Fruit fly (Drosophila melanogaster) whole organism, prepupa: ENCODE results near the gene EMC5.

Experiments
- Blimp-1 ChIP-seq: fragments of 200-800 bp; sonication (Bioruptor generic); optimal IDR thresholded peaks from 3 replicates; lab custom pipeline; 2017; ENCODE audit warnings: missing biosample characterization, missing genetic modification characterization, mild to moderate bottlenecking, moderate library complexity, missing genetic modification reagents
- CG11902 ChIP-seq: fragments of 200-800 bp; sonication (Bioruptor generic); optimal IDR thresholded peaks from 3 replicates; lab custom pipeline; 2016; ENCODE audit warnings: missing biosample characterization, missing genetic modification characterization
- CG15336 ChIP-seq: fragments of 200-800 bp; sonication (Bioruptor generic); IDR thresholded peaks from 2 replicates; pipeline ENCODE4 v1.3.6; 2022; ENCODE audit warnings: missing biosample characterization, missing genetic modification characterization
- CG9139 ChIP-seq: fragments of 200-800 bp; sonication (Bioruptor generic); optimal IDR thresholded peaks from 3 replicates; lab custom pipeline; 2017; ENCODE audit warnings: missing biosample characterization, mild to moderate bottlenecking, missing genetic modification characterization
- Gug ChIP-seq: fragments of 200-800 bp; sonication (Bioruptor generic); IDR thresholded peaks from 2 replicates; pipeline ENCODE4 v1.3.6; 2022; ENCODE audit warnings: missing biosample characterization, missing genetic modification characterization
- Hr38 ChIP-seq: sonication (Bioruptor generic); optimal IDR thresholded peaks from 2 replicates; lab custom pipeline; 2016; ENCODE audit warnings: missing biosample characterization, missing genetic modification characterization
- Smox ChIP-seq: fragments of 200-800 bp; sonication (Bioruptor generic); optimal IDR thresholded peaks from 3 replicates; lab custom pipeline; 2016; ENCODE audit warnings: missing biosample characterization, missing genetic modification characterization
- Sox102F ChIP-seq: fragments of 200-800 bp; sonication (Bioruptor generic); optimal IDR thresholded peaks from 2 replicates; lab custom pipeline; 2016; ENCODE audit warnings: missing biosample characterization, mild to moderate bottlenecking, missing genetic modification characterization
- salr ChIP-seq, 2 experiments: fragments of 200-800 bp; sonication (Bioruptor generic); optimal IDR thresholded peaks; 3 replicates each; lab custom pipeline; 2016 to 2018; ENCODE audit warnings: missing biosample characterization in 2 of 2, missing genetic modification characterization in 2 of 2, mild to moderate bottlenecking in 1 of 2
- spab ChIP-seq: fragments of 200-800 bp; sonication (Bioruptor generic); optimal IDR thresholded peaks from 2 replicates; lab custom pipeline; 2017; ENCODE audit warnings: missing biosample characterization, mild to moderate bottlenecking, missing genetic modification characterization, missing genetic modification reagents
- ss ChIP-seq, 2 experiments: fragments of 200-800 bp; sonication (Bioruptor generic); optimal IDR thresholded peaks; 2 replicates in 1 of 2; 3 replicates in 1 of 2; lab custom pipeline; 2017 to 2018; ENCODE audit warnings: mild to moderate bottlenecking in 2 of 2, missing biosample characterization in 2 of 2, missing genetic modification characterization in 2 of 2, moderate library complexity in 1 of 2

- TF ChIP-seq Hr38 (no peak), Gug (GFP tag; lab: Robert Waterston, UW) (no peak), salr (GFP tag; optimal IDR thresholded peaks at IDR 0.05; lab: Kevin White, UChicago) (no peak), CG15336 (GFP tag; lab: Robert Waterston, UW) (no peak), CG9139 (GFP tag; lab: Kevin White, UChicago) (no peak), Sox102F (GFP tag; lab: Kevin White, UChicago) (no peak), Smox (GFP tag; lab: Kevin White, UChicago) (no peak), CG11902 (GFP tag; lab: Kevin White, UChicago) (no peak), spab (GFP tag; lab: Kevin White, UChicago) (no peak), ss (GFP tag; optimal IDR thresholded peaks at IDR 0.05; lab: Kevin White, UChicago) (no peak), Blimp-1 (no peak)
Measured at dm6 chr2L:19027246-19027886, 39.9 kb downstream of the EMC5 start, which contains the start of gene Sidpn.
